Worm (Caenorhabditis elegans) whole organism, young adult: ENCODE measurements around the gene nhr-102.

Source experiments
- B0035.1 ChIP-seq: sonication (generic microtip); optimal IDR thresholded peaks from 2 replicates; lab custom pipeline; 2016; ENCODE audit warnings: missing genetic modification characterization, mild to moderate bottlenecking, missing compliant biosample characterization, missing genotype, missing genetic modification reagents
- B0261.1 ChIP-seq: sonication (generic microtip); optimal IDR thresholded peaks from 2 replicates; lab custom pipeline; 2016; ENCODE audit warnings: mild to moderate bottlenecking, missing genetic modification characterization, moderate library complexity, missing compliant biosample characterization
- B0336.3 ChIP-seq: fragments of 200-800 bp; sonication (Bioruptor generic); IDR thresholded peaks from 2 replicates; pipeline ENCODE4 v1.3.6; 2022; ENCODE audit warnings: missing genetic modification characterization, missing compliant biosample characterization
- C17E4.6 ChIP-seq: fragments of 200-800 bp; sonication (Bioruptor generic); IDR thresholded peaks from 2 replicates; pipeline ENCODE4 v1.3.6; 2022; ENCODE audit warnings: missing genetic modification reagents, missing genetic modification characterization, missing compliant biosample characterization
- D2030.7 ChIP-seq: fragments of 200-800 bp; sonication (Bioruptor generic); IDR thresholded peaks from 2 replicates; pipeline ENCODE4 v1.3.6; 2022; ENCODE audit warnings: missing genetic modification reagents, missing genetic modification characterization, missing compliant biosample characterization
- F33H1.4 ChIP-seq: fragments of 200-800 bp; sonication (Bioruptor generic); IDR thresholded peaks from 2 replicates; pipeline ENCODE4 v1.3.6; 2022; ENCODE audit warnings: missing genetic modification reagents, missing genetic modification characterization, missing compliant biosample characterization
- F52B5.7 ChIP-seq: sonication (generic microtip); optimal IDR thresholded peaks from 2 replicates; lab custom pipeline; 2016; ENCODE audit warnings: mild to moderate bottlenecking, missing genetic modification characterization, missing compliant biosample characterization
- F55B11.4 ChIP-seq: sonication (generic microtip); optimal IDR thresholded peaks from 2 replicates; lab custom pipeline; 2016; ENCODE audit warnings: missing compliant biosample characterization, missing genetic modification characterization, borderline replicate concordance; ENCODE audit not compliant: insufficient read depth
- F57A8.1 ChIP-seq: fragments of 200-800 bp; sonication (Bioruptor generic); optimal IDR thresholded peaks from 2 replicates; lab custom pipeline; 2018; ENCODE audit warnings: mild to moderate bottlenecking, missing genetic modification characterization, moderate library complexity, missing compliant biosample characterization
- K11D2.4 ChIP-seq: fragments of 200-800 bp; sonication (Bioruptor generic); IDR thresholded peaks from 2 replicates; pipeline ENCODE4 v1.3.6; 2022; ENCODE audit warnings: missing genetic modification reagents, missing genetic modification characterization, missing compliant biosample characterization
- K12H6.12 ChIP-seq: fragments of 200-800 bp; sonication (Bioruptor generic); optimal IDR thresholded peaks from 2 replicates; lab custom pipeline; 2018; ENCODE audit warnings: mild to moderate bottlenecking, missing genetic modification characterization, missing compliant biosample characterization
- Y53F4B.3 ChIP-seq: fragments of 200-800 bp; sonication (Bioruptor generic); IDR thresholded peaks from 2 replicates; pipeline ENCODE4 v1.3.6; 2022; ENCODE audit warnings: missing genetic modification reagents, missing genetic modification characterization, missing compliant biosample characterization
- Y56A3A.18 ChIP-seq: fragments of 200-800 bp; sonication (Bioruptor generic); IDR thresholded peaks from 2 replicates; pipeline ENCODE4 v1.3.6; 2022; ENCODE audit warnings: missing genetic modification reagents, missing genetic modification characterization, missing compliant biosample characterization
- Y95B8A.8 ChIP-seq: fragments of 200-800 bp; sonication (Bioruptor generic); IDR thresholded peaks from 2 replicates; pipeline ENCODE4 v1.3.6; 2022; ENCODE audit warnings: missing genetic modification reagents, missing genetic modification characterization, missing compliant biosample characterization
- akir-1 ChIP-seq: fragments of 200-800 bp; sonication (Bioruptor generic); optimal IDR thresholded peaks from 2 replicates; lab custom pipeline; 2018; ENCODE audit warnings: mild to moderate bottlenecking, missing genetic modification characterization, moderate library complexity, missing compliant biosample characterization
- aptf-3 ChIP-seq: fragments of 200-800 bp; sonication (Bioruptor generic); IDR thresholded peaks from 2 replicates; pipeline ENCODE4 v1.3.6; 2022; ENCODE audit warnings: missing genetic modification characterization, missing compliant biosample characterization
- atf-7 ChIP-seq: sonication (generic microtip); optimal IDR thresholded peaks from 2 replicates; lab custom pipeline; 2017; ENCODE audit warnings: mild to moderate bottlenecking, missing genetic modification characterization, missing compliant biosample characterization
- attf-3 ChIP-seq: fragments of 200-800 bp; sonication (Bioruptor generic); conservative IDR thresholded peaks from 2 replicates; pipeline ENCODE4 v1.3.6; 2022; ENCODE audit warnings: missing genetic modification reagents, missing genetic modification characterization, missing compliant biosample characterization
- bed-1 ChIP-seq: fragments of 200-800 bp; sonication (Bioruptor generic); IDR thresholded peaks from 2 replicates; pipeline ENCODE4 v1.3.6; 2022; ENCODE audit warnings: missing genetic modification reagents, missing genetic modification characterization, missing compliant biosample characterization
- bed-2 ChIP-seq: fragments of 200-800 bp; sonication (Bioruptor generic); IDR thresholded peaks from 2 replicates; pipeline ENCODE4 v1.3.6; 2022; ENCODE audit warnings: missing genetic modification reagents, missing genetic modification characterization, missing compliant biosample characterization
- ceh-91 ChIP-seq: fragments of 200-800 bp; sonication (Bioruptor generic); IDR thresholded peaks from 2 replicates; pipeline ENCODE4 v1.3.6; 2022; ENCODE audit warnings: missing genetic modification reagents, missing genetic modification characterization, missing compliant biosample characterization
- dpff-1 ChIP-seq: sonication (generic microtip); optimal IDR thresholded peaks from 2 replicates; lab custom pipeline; 2017; ENCODE audit warnings: mild to moderate bottlenecking, missing genetic modification characterization, missing compliant biosample characterization
- dpl-1 ChIP-seq: fragments of 150-350 bp; optimal IDR thresholded peaks from 2 replicates; lab custom pipeline; 2014; ENCODE audit warnings: missing biosample characterization, missing genetic modification reagents, missing genetic modification characterization
- hlh-12 ChIP-seq: sonication (generic microtip); optimal IDR thresholded peaks from 2 replicates; lab custom pipeline; 2016; ENCODE audit warnings: missing genetic modification characterization, missing compliant biosample characterization
- hmg-1.2 ChIP-seq: fragments of 200-800 bp; sonication (Bioruptor generic); IDR thresholded peaks from 2 replicates; pipeline ENCODE4 v1.3.6; 2022; ENCODE audit warnings: missing genetic modification reagents, missing genetic modification characterization, missing compliant biosample characterization
- hmg-20 ChIP-seq: fragments of 200-800 bp; sonication (Bioruptor generic); IDR thresholded peaks from 2 replicates; pipeline ENCODE4 v1.3.6; 2022; ENCODE audit warnings: missing genetic modification reagents, missing genetic modification characterization, missing compliant biosample characterization
- lin-26 ChIP-seq: fragments of 200-800 bp; sonication (Bioruptor generic); IDR thresholded peaks from 2 replicates; pipeline ENCODE4 v1.3.6; 2022; ENCODE audit warnings: missing genetic modification reagents, missing genetic modification characterization, missing compliant biosample characterization
- lin-54 ChIP-seq: fragments of 200-800 bp; sonication (Bioruptor generic); optimal IDR thresholded peaks from 2 replicates; lab custom pipeline; 2018; ENCODE audit warnings: mild to moderate bottlenecking, missing genetic modification characterization, missing compliant biosample characterization
- lsl-1 ChIP-seq: fragments of 200-800 bp; sonication (Bioruptor generic); optimal IDR thresholded peaks from 2 replicates; lab custom pipeline; 2018; ENCODE audit warnings: mild to moderate bottlenecking, missing genetic modification characterization, moderate library complexity, missing compliant biosample characterization
- madf-3 ChIP-seq: fragments of 200-800 bp; sonication (Bioruptor generic); IDR thresholded peaks from 2 replicates; pipeline ENCODE4 v1.3.6; 2022; ENCODE audit warnings: missing genetic modification reagents, missing genetic modification characterization, missing compliant biosample characterization
- madf-6 ChIP-seq: fragments of 200-800 bp; sonication (Bioruptor generic); IDR thresholded peaks from 2 replicates; pipeline ENCODE4 v1.3.6; 2022; ENCODE audit warnings: missing genetic modification reagents, missing genetic modification characterization, missing compliant biosample characterization
- nfyb-1 ChIP-seq: fragments of 200-800 bp; sonication (Bioruptor generic); IDR thresholded peaks from 2 replicates; pipeline ENCODE4 v1.3.6; 2022; ENCODE audit warnings: missing genetic modification reagents, missing genetic modification characterization, missing compliant biosample characterization
- nhr-80 ChIP-seq: sonication (generic microtip); optimal IDR thresholded peaks from 2 replicates; lab custom pipeline; 2016; ENCODE audit warnings: missing genetic modification characterization, missing compliant biosample characterization
- pbrm-1 ChIP-seq: fragments of 200-800 bp; sonication (Bioruptor generic); IDR thresholded peaks from 2 replicates; pipeline ENCODE4 v1.3.6; 2022; ENCODE audit warnings: missing genetic modification reagents, missing genetic modification characterization, missing compliant biosample characterization
- rec-8 ChIP-seq, 2 experiments: sonication (generic microtip); optimal IDR thresholded peaks; 2 replicates each; lab custom pipeline; 2016; ENCODE audit warnings: mild to moderate bottlenecking in 2 of 2, missing genetic modification characterization in 2 of 2, missing genetic modification reagents in 2 of 2, missing genotype in 2 of 2, missing biosample characterization in 1 of 2, missing compliant biosample characterization in 1 of 2, moderate library complexity in 1 of 2
- rpc-1 ChIP-seq, 2 experiments: fragments of 150-350 bp in 1 of 2; sonication (generic microtip) in 1 of 2; optimal IDR thresholded peaks; 2 replicates each; lab custom pipeline; 2014 to 2018; ENCODE audit warnings: missing biosample characterization in 1 of 2, missing genetic modification characterization in 1 of 2, missing genetic modification reagents in 1 of 2, missing genotype in 1 of 2
- snpc-1.1 ChIP-seq: sonication (generic microtip); optimal IDR thresholded peaks from 2 replicates; lab custom pipeline; 2017; ENCODE audit warnings: missing genetic modification characterization, mild to moderate bottlenecking, missing compliant biosample characterization, antibody characterized with exemption, moderate library complexity, missing genotype, missing genetic modification reagents; ENCODE audit not compliant: insufficient read depth
- tbx-9 ChIP-seq: sonication (generic microtip); optimal IDR thresholded peaks from 2 replicates; lab custom pipeline; 2016; ENCODE audit warnings: borderline replicate concordance, missing genetic modification characterization, inconsistent platforms, missing compliant biosample characterization
- xnd-1 ChIP-seq: sonication (generic microtip); optimal IDR thresholded peaks from 2 replicates; lab custom pipeline; 2016; ENCODE audit warnings: missing genotype, missing genetic modification reagents, missing genetic modification characterization, missing compliant biosample characterization

The nhr-102 gene

DNA sequence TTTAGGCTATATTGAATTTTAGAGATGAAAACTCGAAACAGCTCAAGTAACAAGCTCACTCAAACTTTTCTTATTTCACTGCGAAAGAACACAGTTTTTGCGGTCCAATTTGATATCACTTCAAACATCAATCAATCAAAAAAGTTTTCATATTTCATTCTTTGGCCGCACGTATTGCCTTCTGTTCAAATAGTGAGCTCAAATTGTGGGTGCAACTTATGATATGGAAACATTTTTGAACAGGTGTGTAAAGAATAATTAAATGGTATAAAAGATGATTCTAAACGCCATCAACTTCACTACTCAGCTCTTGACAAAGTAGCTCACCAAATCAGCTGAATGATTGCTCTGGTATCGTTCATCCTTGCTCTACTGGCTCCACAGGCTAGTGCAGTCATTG, 23.5 kb upstream of the nhr-102 start, which contains the start of gene T06C12.14:
T06C12.14 (plus strand) TSS at position 301 of the 400 bp plus-strand sequence.
- no peak for TF ChIP-seq dpff-1 (tag; lab: Kevin White, UChicago)
- TF ChIP-seq madf-6 = no peak
- TF ChIP-seq tbx-9 = no peak
- no peak for TF ChIP-seq dpl-1
- no peak for TF ChIP-seq Y95B8A.8
- TF ChIP-seq aptf-3 (GFP tag; lab: Robert Waterston, UW) = no peak
- no peak for TF ChIP-seq snpc-1.1 (tag; lab: Kevin White, UChicago)
- TF ChIP-seq nhr-80 (tag; lab: Kevin White, UChicago) = no peak
- TF ChIP-seq bed-2 (GFP tag; lab: Robert Waterston, UW) = no peak
- TF ChIP-seq Y53F4B.3 (GFP tag; lab: Robert Waterston, UW) = no peak

DNA sequence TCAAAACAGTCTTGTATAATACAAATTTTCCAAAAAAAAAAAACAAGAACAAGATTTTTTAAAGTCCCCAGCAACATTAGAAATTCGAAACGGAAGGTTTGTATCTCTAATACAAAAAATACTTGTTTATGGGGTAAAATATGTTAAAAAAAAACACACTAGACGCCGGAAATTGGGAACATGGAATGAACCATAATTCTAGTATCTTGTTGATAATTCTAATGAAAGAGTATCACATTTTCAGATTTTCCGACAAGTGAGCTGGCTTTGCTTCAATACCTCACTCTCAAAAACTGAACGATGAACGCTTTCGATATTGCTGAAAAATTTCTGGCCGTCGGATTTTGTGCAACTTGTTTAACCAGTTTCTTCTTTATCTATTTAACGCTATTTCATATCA, 21.5 kb upstream of the nhr-102 start, which contains the start of gene str-60:
str-60 (plus strand) TSS at position 301 of the 400 bp plus-strand sequence.
- TF ChIP-seq K12H6.12 (tag; lab: Kevin White, UChicago) (no peak), attf-3 (GFP tag; lab: Robert Waterston, UW) (no peak), akir-1 (GFP tag; lab: Kevin White, UChicago) (no peak), B0261.1 (no peak), K11D2.4 (GFP tag; lab: Robert Waterston, UW) (no peak), madf-3 (GFP tag; lab: Robert Waterston, UW) (no peak), rec-8 (tag; optimal IDR thresholded peaks at IDR 0.05; lab: Kevin White, UChicago) (no peak), lin-54 (GFP tag; lab: Kevin White, UChicago) (no peak), atf-7 (tag; lab: Kevin White, UChicago) (no peak), bed-1 (GFP tag; lab: Robert Waterston, UW) (no peak), F57A8.1 (no peak), F52B5.7 (tag; lab: Kevin White, UChicago) (no peak), nhr-80 (tag; lab: Kevin White, UChicago) (no peak), F33H1.4 (no peak), rpc-1 (optimal IDR thresholded peaks at IDR 0.05; lab: Kevin White, UChicago) (no peak), rpc-1 (tag; optimal IDR thresholded peaks at IDR 0.05; lab: Kevin White, UChicago) (no peak)

DNA sequence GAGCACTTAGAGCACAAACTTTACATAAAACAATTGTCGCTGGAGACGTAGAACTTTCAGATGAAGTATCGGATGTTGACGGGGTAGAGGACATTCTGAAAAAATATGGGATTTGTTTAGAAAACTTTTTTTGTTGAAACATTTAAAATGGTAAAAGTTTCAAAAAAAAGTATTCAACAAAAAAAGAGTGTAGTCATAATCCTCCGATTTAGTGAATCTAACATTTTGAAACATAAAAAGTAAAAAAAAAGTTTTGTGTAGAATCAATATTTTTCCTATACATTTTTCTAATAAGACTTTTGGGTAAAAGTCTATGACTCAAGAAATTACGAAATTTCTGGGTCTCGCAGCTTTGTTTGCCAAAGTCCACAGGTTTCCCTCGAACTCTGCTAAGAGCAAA, 20.5 kb upstream of the nhr-102 start, which contains the start of gene nhr-213:
nhr-213 (minus strand) TSS at position 101 of the 400 bp plus-strand sequence.
- TF ChIP-seq snpc-1.1 (tag; lab: Kevin White, UChicago) = no peak
- no peak for TF ChIP-seq nfyb-1
- TF ChIP-seq xnd-1 (tag; lab: Kevin White, UChicago) = no peak
- TF ChIP-seq madf-3 (GFP tag; lab: Robert Waterston, UW) = no peak
- TF ChIP-seq hmg-20 (GFP tag; lab: Robert Waterston, UW) = no peak
- no peak for TF ChIP-seq B0336.3
- TF ChIP-seq Y56A3A.18 = no peak
- TF ChIP-seq ceh-91 (GFP tag; lab: Robert Waterston, UW) = no peak
- TF ChIP-seq, all 124 proteins: peak for 0

DNA sequence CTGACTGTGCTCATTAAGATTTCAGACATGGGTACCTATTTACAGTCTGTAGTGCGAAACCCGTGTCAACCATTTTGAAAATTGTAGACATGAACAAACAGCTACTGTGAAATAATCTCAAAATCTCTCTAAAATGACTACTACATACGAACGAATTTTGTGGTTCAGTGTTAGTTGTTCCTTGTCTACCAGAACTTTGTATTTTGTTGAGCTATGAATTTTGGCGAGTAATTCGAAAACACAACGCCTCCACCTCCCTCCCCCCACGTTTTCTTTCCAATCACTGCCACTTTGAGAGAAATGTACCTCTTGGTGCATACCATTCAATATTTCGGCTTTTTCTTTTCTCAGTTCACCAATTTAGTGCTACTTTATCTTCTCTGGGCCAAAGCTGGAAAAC, 16.5 kb upstream of the nhr-102 start, which contains the start of gene T06C12.11:
T06C12.11 (plus strand) TSS at position 301 of the 400 bp plus-strand sequence.
- TF ChIP-seq F52B5.7 (tag; lab: Kevin White, UChicago) (no peak), F55B11.4 (tag; lab: Kevin White, UChicago) (no peak), lsl-1 (GFP tag; lab: Kevin White, UChicago) (no peak), D2030.7 (GFP tag; lab: Robert Waterston, UW) (no peak), hmg-1.2 (GFP tag; lab: Robert Waterston, UW) (no peak), B0035.1 (no peak), madf-6 (no peak), dpl-1 (no peak), lin-26 (GFP tag; lab: Robert Waterston, UW) (no peak), dpff-1 (tag; lab: Kevin White, UChicago) (no peak), pbrm-1 (GFP tag; lab: Robert Waterston, UW) (no peak), C17E4.6 (no peak), hlh-12 (tag; lab: Kevin White, UChicago) (no peak)
